Fruit fly (Drosophila melanogaster) S2 (cell line): ENCODE measurements around the gene CG7568.

ENCODE experiments used
- CG8478 ChIP-seq: fragments of >200 bp; optimal IDR thresholded peaks from 2 replicates; lab custom pipeline; 2018
- CTCF ChIP-seq, 2 experiments: fragments of >200 bp; optimal IDR thresholded peaks; 2 replicates each; lab custom pipeline; 2018

DNA sequence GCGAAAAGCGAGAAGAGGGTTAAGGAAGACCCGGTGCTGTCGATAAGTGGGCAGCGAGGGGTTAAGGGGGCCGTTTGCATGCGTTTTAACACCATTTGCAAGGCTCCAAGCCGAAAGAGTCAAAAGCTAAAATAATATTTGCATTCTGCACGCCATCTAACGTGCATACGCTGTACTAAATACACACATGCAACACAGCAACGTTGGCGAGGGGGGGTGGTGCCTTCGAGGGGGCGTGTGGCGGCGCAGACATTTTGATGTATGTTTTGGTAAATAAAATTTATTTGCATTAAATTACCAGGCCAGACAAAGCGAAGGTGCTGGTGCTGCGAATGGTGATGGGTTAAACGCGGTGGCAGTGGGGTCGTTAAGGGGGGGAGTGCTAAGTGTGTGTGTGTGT is 40.2 kb downstream of the CG7568 start:
- no peak for TF ChIP-seq CG8478 (lab: Kevin White, UChicago)
- TF ChIP-seq CTCF (optimal IDR thresholded peaks at IDR 0.05; lab: Kevin White, UChicago), result peak; percentile 58 to 72
